Worm (Caenorhabditis elegans): Measurements from ENCODE around the gene clc-19.

clc-19 gene

DNA sequence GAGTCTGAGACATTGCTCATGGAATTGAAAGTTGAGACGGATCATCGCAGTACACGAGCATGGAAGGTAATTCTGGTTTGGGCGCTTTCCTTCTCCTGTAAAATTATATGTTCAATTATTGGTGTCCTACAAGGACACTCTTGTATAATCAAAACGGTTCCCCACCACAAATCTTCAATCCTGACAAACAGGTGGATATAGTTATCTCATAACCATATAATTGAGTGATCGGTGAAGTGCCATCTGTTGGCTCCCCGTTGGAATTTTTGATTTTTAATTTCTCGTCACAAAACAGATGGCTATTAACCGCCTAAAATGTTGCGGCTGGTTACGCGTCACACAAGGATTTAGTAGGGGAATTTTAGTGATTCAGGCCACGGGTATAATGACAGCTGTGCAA lies 4.5 kb downstream of the clc-19 start:
- TF ChIP-seq ztf-11 (tag; optimal IDR thresholded peaks at IDR 0.05), result peak in 1 of 2 experiments; percentile 45
- no peak for TF ChIP-seq ztf-4 (tag; optimal IDR thresholded peaks at IDR 0.05)

DNA sequence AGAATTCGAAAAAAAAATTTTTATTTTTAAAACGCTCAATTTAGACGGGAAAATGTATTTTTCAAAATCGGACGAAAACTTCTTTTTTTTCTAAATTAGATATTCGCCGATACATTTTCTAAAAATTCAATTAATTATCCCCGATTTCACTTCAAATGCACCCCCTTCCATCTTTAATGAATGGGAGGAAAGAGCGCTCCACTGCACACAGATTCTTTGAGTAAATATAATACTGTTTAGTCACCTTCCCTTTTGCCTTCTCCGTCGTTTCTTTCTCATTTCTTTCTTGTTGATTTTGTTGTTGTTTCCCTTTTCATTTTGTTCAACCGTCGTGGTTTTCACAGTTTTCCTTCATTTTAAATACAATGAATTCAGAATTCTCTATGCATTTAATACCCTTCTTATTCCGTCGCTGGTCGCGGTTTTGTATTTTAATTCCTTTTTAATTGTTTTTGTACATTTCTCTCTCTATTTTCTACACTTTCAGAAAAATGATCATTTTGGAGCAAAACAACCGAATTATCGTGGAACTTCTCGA lies 11.5 kb downstream of the clc-19 start, which contains the start of gene arx-4:
arx-4 (plus strand) TSS at position 488 of the 538 bp plus-strand sequence.
- no peak for TF ChIP-seq ceh-88 (GFP tag; IDR thresholded peaks at IDR 0.05)
- TF ChIP-seq aly-2 (tag; optimal IDR thresholded peaks at IDR 0.05), result no peak
- no peak for TF ChIP-seq jun-1 (tag; optimal IDR thresholded peaks at IDR 0.05)
- TF ChIP-seq hlh-4 (tag; optimal IDR thresholded peaks at IDR 0.05), result no peak
- no peak for TF ChIP-seq snu-23 (GFP tag; optimal IDR thresholded peaks at IDR 0.05)
- TF ChIP-seq lin-39 (tag; optimal IDR thresholded peaks at IDR 0.05), result no peak
- TF ChIP-seq sup-37 (GFP tag; optimal IDR thresholded peaks at IDR 0.05), result no peak
- TF ChIP-seq pax-3 (tag; optimal IDR thresholded peaks at IDR 0.05), result no peak
- no peak for TF ChIP-seq nhr-85 (tag)
- no peak for TF ChIP-seq lin-14 (GFP tag; optimal IDR thresholded peaks at IDR 0.05)
- TF ChIP-seq C16A3.4 (tag; optimal IDR thresholded peaks at IDR 0.05), result no peak
- no peak for TF ChIP-seq nhr-90 (tag; optimal IDR thresholded peaks at IDR 0.05; ENCODE audit: poor library complexity)
- TF ChIP-seq mab-9 (GFP tag; IDR thresholded peaks at IDR 0.05), result no peak
- no peak for TF ChIP-seq ces-1 (GFP tag; optimal IDR thresholded peaks at IDR 0.05)
- TF ChIP-seq mep-1 (tag; optimal IDR thresholded peaks at IDR 0.05), result no peak
- TF ChIP-seq ceh-8 (GFP tag; optimal IDR thresholded peaks at IDR 0.05), result no peak
- TF ChIP-seq nhr-84 (tag; optimal IDR thresholded peaks at IDR 0.05), result no peak
- no peak for TF ChIP-seq C04F5.9 (tag; optimal IDR thresholded peaks at IDR 0.05)
- no peak for TF ChIP-seq nhr-77 (tag; optimal IDR thresholded peaks at IDR 0.05)
- no peak for TF ChIP-seq xbp-1 (tag; optimal IDR thresholded peaks at IDR 0.05)
- TF ChIP-seq Y116A8C.19 (tag; optimal IDR thresholded peaks at IDR 0.05; ENCODE audit: borderline replicate concordance), result no peak
- no peak for TF ChIP-seq sptf-1 (tag; optimal IDR thresholded peaks at IDR 0.05)
- TF ChIP-seq ceh-82 (tag; optimal IDR thresholded peaks at IDR 0.05), result no peak
- TF ChIP-seq irx-1 (tag; optimal IDR thresholded peaks at IDR 0.05), result peak; percentile 8
- peak; percentile 13 for TF ChIP-seq nhr-20 (tag; optimal IDR thresholded peaks at IDR 0.05)
- TF ChIP-seq skn-1 (tag; optimal IDR thresholded peaks at IDR 0.05), result peak; percentile 41
- TF ChIP-seq efl-3 (GFP tag; optimal IDR thresholded peaks at IDR 0.05), result no peak
- no peak for TF ChIP-seq unc-86 (tag; optimal IDR thresholded peaks at IDR 0.05)
- no peak for TF ChIP-seq swsn-7 (tag; optimal IDR thresholded peaks at IDR 0.05)
- TF ChIP-seq isw-1 (GFP tag; IDR thresholded peaks at IDR 0.05), result no peak
- TF ChIP-seq lin-35 (GFP tag; optimal IDR thresholded peaks at IDR 0.05), result peak in 1 of 2 experiments; percentile 26
- TF ChIP-seq mdl-1 (tag; optimal IDR thresholded peaks at IDR 0.05), result no peak
- no peak for TF ChIP-seq snpc-4 (tag; optimal IDR thresholded peaks at IDR 0.05)
- no peak for TF ChIP-seq nhr-11 (tag; optimal IDR thresholded peaks at IDR 0.05)
- peak; percentile 10 for TF ChIP-seq fos-1 (tag; optimal IDR thresholded peaks at IDR 0.05)
- no peak for TF ChIP-seq aha-1 (tag; optimal IDR thresholded peaks at IDR 0.05)
- no peak for TF ChIP-seq tbx-2 (tag; optimal IDR thresholded peaks at IDR 0.05)
- no peak for TF ChIP-seq pqm-1 (tag; optimal IDR thresholded peaks at IDR 0.05)
- TF ChIP-seq hlh-17 (GFP tag; optimal IDR thresholded peaks at IDR 0.05; ENCODE audit: borderline replicate concordance), result no peak
- TF ChIP-seq ceh-63 (GFP tag; optimal IDR thresholded peaks at IDR 0.05), result no peak
- TF ChIP-seq egl-13 (tag; optimal IDR thresholded peaks at IDR 0.05), result no peak
- no peak for TF ChIP-seq lir-3 (tag; optimal IDR thresholded peaks at IDR 0.05; ENCODE audit: poor library complexity)
- no peak for TF ChIP-seq nhr-19 (GFP tag; conservative IDR thresholded peaks at IDR 0.05)
- TF ChIP-seq ets-5 (GFP tag; IDR thresholded peaks at IDR 0.05), result no peak
- TF ChIP-seq nhr-12 (tag; optimal IDR thresholded peaks at IDR 0.05), result no peak
- TF ChIP-seq alr-1 (tag; optimal IDR thresholded peaks at IDR 0.05; ENCODE audit: borderline replicate concordance), result no peak
- no peak for TF ChIP-seq C34B4.2 (tag; optimal IDR thresholded peaks at IDR 0.05)
- TF ChIP-seq F16B12.6 (tag; optimal IDR thresholded peaks at IDR 0.05), result no peak
- TF ChIP-seq tlp-1 (tag; optimal IDR thresholded peaks at IDR 0.05), result no peak
- TF ChIP-seq sox-4 (tag; optimal IDR thresholded peaks at IDR 0.05), result no peak
